Worm (Caenorhabditis elegans) whole organism, L4 larva: ENCODE data around the gene ZK675.4.

ENCODE experiments used
- D1046.2 ChIP-seq: fragments of 200-800 bp; sonication (Bioruptor generic); IDR thresholded peaks from 2 replicates; pipeline ENCODE4 v1.3.6; 2022; ENCODE audit warnings: missing genetic modification characterization, missing compliant biosample characterization
- F10B5.3 ChIP-seq: sonication (generic microtip); optimal IDR thresholded peaks from 2 replicates; lab custom pipeline; 2016; ENCODE audit warnings: mild to moderate bottlenecking, missing genetic modification characterization, missing compliant biosample characterization
- F26F4.8 ChIP-seq: fragments of 200-800 bp; sonication (Bioruptor generic); conservative IDR thresholded peaks from 2 replicates; pipeline ENCODE4 v1.3.6; 2022; ENCODE audit warnings: missing genetic modification characterization, missing compliant biosample characterization
- F49E8.2 ChIP-seq: sonication (generic microtip); optimal IDR thresholded peaks from 2 replicates; lab custom pipeline; 2016; ENCODE audit warnings: missing compliant biosample characterization, mild to moderate bottlenecking, missing genetic modification characterization, borderline replicate concordance
- T26A8.4 ChIP-seq: fragments of 200-800 bp; sonication (Bioruptor generic); IDR thresholded peaks from 2 replicates; pipeline ENCODE4 v1.3.6; 2022; ENCODE audit warnings: missing genetic modification characterization, missing compliant biosample characterization
- Y105C5A.15 ChIP-seq: fragments of 200-800 bp; sonication (Bioruptor generic); IDR thresholded peaks from 2 replicates; pipeline ENCODE4 v1.3.6; 2022; ENCODE audit warnings: missing genetic modification characterization, missing compliant biosample characterization
- Y48G9A.11 ChIP-seq: fragments of 200-800 bp; sonication (Bioruptor generic); IDR thresholded peaks from 2 replicates; pipeline ENCODE4 v1.3.6; 2022; ENCODE audit warnings: missing genetic modification reagents, missing genetic modification characterization, missing compliant biosample characterization
- Y5F2A.4 ChIP-seq: fragments of 200-800 bp; sonication (Bioruptor generic); optimal IDR thresholded peaks from 2 replicates; lab custom pipeline; 2018; ENCODE audit warnings: mild to moderate bottlenecking, missing genetic modification characterization, missing compliant biosample characterization
- Y75B8A.6 ChIP-seq: fragments of 200-800 bp; sonication (Bioruptor generic); IDR thresholded peaks from 2 replicates; pipeline ENCODE4 v1.3.6; 2022; ENCODE audit warnings: missing genetic modification reagents, missing genetic modification characterization, missing compliant biosample characterization
- aha-1 ChIP-seq: fragments of 150-350 bp; peaks from one replicate; lab custom pipeline; 2014; ENCODE audit warnings: missing biosample characterization, missing genetic modification characterization
- aly-2 ChIP-seq: sonication (generic microtip); optimal IDR thresholded peaks from 2 replicates; lab custom pipeline; 2018; ENCODE audit warnings: missing biosample characterization, missing genetic modification characterization
- arid-1 ChIP-seq: fragments of 200-800 bp; sonication (Bioruptor generic); conservative IDR thresholded peaks from 2 replicates; pipeline ENCODE4 v1.3.6; 2022; ENCODE audit warnings: missing genetic modification reagents, missing genetic modification characterization, missing compliant biosample characterization
- attf-4 ChIP-seq: sonication (generic microtip); optimal IDR thresholded peaks from 3 replicates; lab custom pipeline; 2017; ENCODE audit warnings: missing biosample characterization, missing genetic modification characterization
- ceh-20 ChIP-seq: fragments of 200-800 bp; sonication (Bioruptor generic); IDR thresholded peaks from 2 replicates; pipeline ENCODE4 v1.3.6; 2022; ENCODE audit warnings: missing genetic modification reagents, missing genetic modification characterization, missing compliant biosample characterization
- ceh-28 ChIP-seq: fragments of 150-350 bp; optimal IDR thresholded peaks from 2 replicates; lab custom pipeline; 2014; ENCODE audit warnings: missing biosample characterization, missing genetic modification reagents, missing genetic modification characterization
- ceh-32 ChIP-seq: sonication (generic microtip); optimal IDR thresholded peaks from 2 replicates; lab custom pipeline; 2016; ENCODE audit warnings: mild to moderate bottlenecking, missing genetic modification characterization, missing compliant biosample characterization; ENCODE audit not compliant: poor library complexity
- ceh-62 ChIP-seq: sonication (generic microtip); optimal IDR thresholded peaks from 2 replicates; lab custom pipeline; 2017; ENCODE audit warnings: missing biosample characterization, missing genetic modification characterization
- ces-1 ChIP-seq: fragments of 150-350 bp; sonication (generic microtip); optimal IDR thresholded peaks from 4 replicates; lab custom pipeline; 2014; ENCODE audit warnings: missing biosample characterization, missing genetic modification reagents, missing genetic modification characterization
- cey-2 ChIP-seq: sonication (generic microtip); optimal IDR thresholded peaks from 3 replicates; lab custom pipeline; 2017; ENCODE audit warnings: missing genetic modification characterization, mild to moderate bottlenecking, missing compliant biosample characterization, antibody characterized with exemption, borderline replicate concordance; ENCODE audit not compliant: insufficient read depth
- ctbp-1 ChIP-seq: fragments of 200-800 bp; sonication (Bioruptor generic); IDR thresholded peaks from 2 replicates; pipeline ENCODE4 v1.3.6; 2022; ENCODE audit warnings: missing genetic modification reagents, missing genetic modification characterization, missing compliant biosample characterization
- daf-16 ChIP-seq, 3 experiments: sonication (generic microtip); optimal IDR thresholded peaks; 2 replicates each; lab custom pipeline; 2016 to 2017; ENCODE audit warnings: missing genetic modification characterization in 3 of 3, missing genetic modification reagents in 3 of 3, mild to moderate bottlenecking in 2 of 3, missing compliant biosample characterization in 2 of 3, missing biosample characterization in 1 of 3, moderate library complexity in 1 of 3
- daf-8 ChIP-seq: fragments of 200-800 bp; sonication (Bioruptor generic); IDR thresholded peaks from 2 replicates; pipeline ENCODE4 v1.3.6; 2022; ENCODE audit warnings: missing genetic modification characterization, missing compliant biosample characterization
- dpl-1 ChIP-seq: fragments of 150-350 bp; optimal IDR thresholded peaks from 2 replicates; lab custom pipeline; 2014; ENCODE audit warnings: missing biosample characterization, missing genetic modification reagents, missing genetic modification characterization
- dve-1 ChIP-seq: sonication (generic microtip); optimal IDR thresholded peaks from 2 replicates; lab custom pipeline; 2017; ENCODE audit warnings: antibody characterized with exemption, mild to moderate bottlenecking, missing genetic modification characterization, missing compliant biosample characterization; ENCODE audit not compliant: insufficient read depth
- egl-27 ChIP-seq: sonication (generic microtip); optimal IDR thresholded peaks from 3 replicates; lab custom pipeline; 2017; ENCODE audit warnings: missing biosample characterization, missing genetic modification reagents, missing genetic modification characterization
- egl-43 ChIP-seq: fragments of 200-800 bp; sonication (Bioruptor generic); IDR thresholded peaks from 2 replicates; pipeline ENCODE4 v1.3.6; 2022; ENCODE audit warnings: missing genetic modification reagents, missing genetic modification characterization, missing compliant biosample characterization
- gei-8 ChIP-seq: fragments of 200-800 bp; sonication (Bioruptor generic); optimal IDR thresholded peaks from 2 replicates; lab custom pipeline; 2018; ENCODE audit warnings: mild to moderate bottlenecking, missing genetic modification characterization, missing compliant biosample characterization
- hif-1 ChIP-seq, 2 experiments: sonication (generic microtip); optimal IDR thresholded peaks; 2 replicates each; lab custom pipeline; 2016 to 2017; ENCODE audit warnings: missing compliant biosample characterization in 2 of 2, missing genetic modification characterization in 2 of 2, missing genetic modification reagents in 2 of 2, missing genotype in 2 of 2, mild to moderate bottlenecking in 1 of 2
- hlh-11 ChIP-seq: fragments of 200-800 bp; sonication (Bioruptor generic); optimal IDR thresholded peaks from 2 replicates; lab custom pipeline; 2018; ENCODE audit warnings: mild to moderate bottlenecking, missing genetic modification characterization, missing compliant biosample characterization
- hlh-30 ChIP-seq: sonication (generic microtip); optimal IDR thresholded peaks from 2 replicates; lab custom pipeline; 2017; ENCODE audit warnings: antibody characterized with exemption, mild to moderate bottlenecking, missing genetic modification characterization, missing compliant biosample characterization; ENCODE audit not compliant: insufficient read depth
- hmg-1.1 ChIP-seq: fragments of 200-800 bp; sonication (Bioruptor generic); IDR thresholded peaks from 2 replicates; pipeline ENCODE4 v1.3.6; 2022; ENCODE audit warnings: missing genetic modification reagents, missing genetic modification characterization, missing compliant biosample characterization
- lin-1 ChIP-seq: fragments of 200-800 bp; sonication (Bioruptor generic); IDR thresholded peaks from 2 replicates; pipeline ENCODE4 v1.3.6; 2022; ENCODE audit warnings: missing genetic modification reagents, missing genetic modification characterization, missing compliant biosample characterization
- madf-5 ChIP-seq, 2 experiments: fragments of 200-800 bp; sonication (Bioruptor generic); IDR thresholded peaks; 2 replicates each; pipeline ENCODE4 v1.3.6; 2022; ENCODE audit warnings: missing compliant biosample characterization in 2 of 2, missing genetic modification characterization in 2 of 2
- madf-9 ChIP-seq: fragments of 200-800 bp; sonication (Bioruptor generic); conservative IDR thresholded peaks from 2 replicates; pipeline ENCODE4 v1.3.6; 2022; ENCODE audit warnings: missing genetic modification reagents, missing genetic modification characterization, missing compliant biosample characterization
- mdt-29 ChIP-seq: fragments of 200-800 bp; sonication (Bioruptor generic); IDR thresholded peaks from 2 replicates; pipeline ENCODE4 v1.3.6; 2022; ENCODE audit warnings: missing genetic modification reagents, missing genetic modification characterization, missing compliant biosample characterization
- mes-2 ChIP-seq: sonication (generic microtip); optimal IDR thresholded peaks from 2 replicates; lab custom pipeline; 2016; ENCODE audit warnings: missing genotype, mild to moderate bottlenecking, missing genetic modification characterization, missing compliant biosample characterization; ENCODE audit not compliant: poor library complexity, severe bottlenecking
- mxl-3 ChIP-seq: fragments of 200-800 bp; sonication (Bioruptor generic); optimal IDR thresholded peaks from 2 replicates; lab custom pipeline; 2018; ENCODE audit warnings: mild to moderate bottlenecking, missing genetic modification characterization, missing compliant biosample characterization
- nhr-10 ChIP-seq: fragments of 150-350 bp; optimal IDR thresholded peaks from 2 replicates; lab custom pipeline; 2014; ENCODE audit warnings: missing biosample characterization, missing genetic modification characterization
- nhr-102 ChIP-seq: sonication (generic microtip); optimal IDR thresholded peaks from 2 replicates; lab custom pipeline; 2016; ENCODE audit warnings: mild to moderate bottlenecking, missing genetic modification characterization, moderate library complexity, missing compliant biosample characterization
- nhr-111 ChIP-seq: fragments of 200-800 bp; sonication (Bioruptor generic); optimal IDR thresholded peaks from 2 replicates; lab custom pipeline; 2018; ENCODE audit warnings: mild to moderate bottlenecking, missing genetic modification characterization, missing compliant biosample characterization
- nhr-237 ChIP-seq: sonication (generic microtip); optimal IDR thresholded peaks from 2 replicates; lab custom pipeline; 2017; ENCODE audit warnings: missing biosample characterization, missing genetic modification characterization
- nhr-28 ChIP-seq: fragments of 150-350 bp; optimal IDR thresholded peaks from 2 replicates; lab custom pipeline; 2014; ENCODE audit warnings: missing biosample characterization, missing genetic modification characterization
- nhr-42 ChIP-seq: fragments of 200-800 bp; sonication (Bioruptor generic); IDR thresholded peaks from 2 replicates; pipeline ENCODE4 v1.3.6; 2022; ENCODE audit warnings: missing genetic modification characterization, missing compliant biosample characterization
- pha-4 ChIP-seq, 2 experiments: fragments of 150-350 bp in 1 of 2; fragments of 200-800 bp in 1 of 2; sonication (Bioruptor generic) in 1 of 2; IDR thresholded peaks in 1 of 2; optimal IDR thresholded peaks in 1 of 2; 2 replicates each; pipeline versions ENCODE4 v1.3.6 to Lab custom; 2014 to 2022; ENCODE audit warnings: missing genetic modification characterization in 2 of 2, missing genetic modification reagents in 2 of 2, missing biosample characterization in 1 of 2, missing compliant biosample characterization in 1 of 2
- saeg-2 ChIP-seq: fragments of 200-800 bp; sonication (Bioruptor generic); IDR thresholded peaks from 2 replicates; pipeline ENCODE4 v1.3.6; 2022; ENCODE audit warnings: missing genetic modification reagents, missing genetic modification characterization, missing compliant biosample characterization
- sdz-12 ChIP-seq: fragments of 200-800 bp; sonication (Bioruptor generic); optimal IDR thresholded peaks from 2 replicates; lab custom pipeline; 2018; ENCODE audit warnings: mild to moderate bottlenecking, missing genetic modification characterization, missing compliant biosample characterization
- unc-130 ChIP-seq: sonication (generic microtip); optimal IDR thresholded peaks from 2 replicates; lab custom pipeline; 2016; ENCODE audit warnings: missing genetic modification reagents, missing genetic modification characterization, missing compliant biosample characterization
- unc-39 ChIP-seq: sonication (generic microtip); optimal IDR thresholded peaks from 2 replicates; lab custom pipeline; 2017; ENCODE audit warnings: missing biosample characterization, missing genetic modification characterization
- zip-11 ChIP-seq: fragments of 200-800 bp; sonication (Bioruptor generic); IDR thresholded peaks from 2 replicates; pipeline ENCODE4 v1.3.6; 2022; ENCODE audit warnings: missing genetic modification characterization, missing compliant biosample characterization
- ztf-7 ChIP-seq: fragments of 150-350 bp; optimal IDR thresholded peaks from 2 replicates; lab custom pipeline; 2014; ENCODE audit warnings: missing biosample characterization, missing genetic modification characterization

Gene ZK675.4

DNA sequence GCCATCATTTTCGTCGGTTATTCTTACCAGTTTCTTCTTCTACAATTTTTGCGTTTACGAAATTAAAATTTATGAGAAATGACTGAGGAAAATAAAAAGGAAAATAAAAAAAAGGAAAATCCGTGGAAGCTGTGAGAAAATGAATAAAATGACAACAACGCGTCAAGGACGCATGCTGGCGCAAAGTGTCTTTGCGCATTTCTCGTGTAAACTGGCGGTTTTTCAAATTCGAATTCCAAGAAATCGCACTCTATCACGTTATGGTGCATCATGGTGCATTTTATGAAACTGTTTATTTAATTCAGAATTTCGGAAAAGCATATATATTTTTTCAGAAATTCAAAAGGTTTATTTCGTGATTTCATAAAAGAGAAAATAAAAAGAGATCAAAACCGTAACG, 34.1 kb downstream of the ZK675.4 start, which contains the start of gene dbt-1 (continued):
- TF ChIP-seq F49E8.2 (tag; lab: Kevin White, UChicago) (no peak), Y105C5A.15 (GFP tag; lab: Robert Waterston, UW) (no peak), nhr-10 (tag; lab: Kevin White, UChicago) (no peak), attf-4 (tag; lab: Kevin White, UChicago) (no peak), mes-2 (no peak), hmg-1.1 (GFP tag; lab: Robert Waterston, UW) (peak; percentile 73), aly-2 (tag; lab: Kevin White, UChicago) (no peak), nhr-111 (GFP tag; lab: Kevin White, UChicago) (no peak), Y75B8A.6 (GFP tag; lab: Robert Waterston, UW) (no peak), ces-1 (GFP tag; lab: Kevin White, UChicago) (no peak), D1046.2 (GFP tag; lab: Robert Waterston, UW) (no peak), saeg-2 (GFP tag; lab: Robert Waterston, UW) (no peak), Y48G9A.11 (no peak), nhr-102 (tag; lab: Kevin White, UChicago) (peak; percentile 83), ceh-32 (tag; lab: Kevin White, UChicago) (no peak), hlh-11 (tag; lab: Kevin White, UChicago) (no peak), gei-8 (GFP tag; lab: Kevin White, UChicago) (no peak), mdt-29 (GFP tag; lab: Robert Waterston, UW) (no peak), nhr-237 (tag; lab: Kevin White, UChicago) (no peak), ctbp-1 (GFP tag; lab: Robert Waterston, UW) (peak; percentile 22; the same call in 1 of the 2 replicates), daf-8 (GFP tag; lab: Robert Waterston, UW) (no peak), arid-1 (no peak), ceh-20 (GFP tag; lab: Robert Waterston, UW) (no peak), mxl-3 (GFP tag; lab: Kevin White, UChicago) (no peak), nhr-42 (no peak), T26A8.4 (no peak; the same call in 1 of the 2 replicates), daf-16 (GFP tag; optimal IDR thresholded peaks at IDR 0.05; lab: Kevin White, UChicago) (peak in 1 of 2 experiments; percentile 13), daf-16 (tag; optimal IDR thresholded peaks at IDR 0.05; lab: Kevin White, UChicago) (peak; percentile 36), egl-27 (tag; lab: Kevin White, UChicago) (no peak), Y5F2A.4 (no peak), cey-2 (tag; lab: Kevin White, UChicago) (no peak), sdz-12 (GFP tag; lab: Kevin White, UChicago) (no peak), egl-43 (GFP tag; lab: Robert Waterston, UW) (no peak), unc-39 (no peak), dpl-1 (GFP tag; lab: Kevin White, UChicago) (peak; percentile 98), aha-1 (tag; lab: Kevin White, UChicago) (peak; percentile 89), zip-11 (no peak), ztf-7 (tag; lab: Kevin White, UChicago) (peak; percentile 49), madf-5 (GFP tag; IDR thresholded peaks at IDR 0.05; lab: Robert Waterston, UW) (no peak), hlh-30 (tag; lab: Kevin White, UChicago) (peak; percentile 53), dve-1 (tag; lab: Kevin White, UChicago) (peak; percentile 77), ceh-62 (no peak), unc-130 (GFP tag; lab: Kevin White, UChicago) (no peak), F26F4.8 (no peak), pha-4 (GFP tag; IDR thresholded peaks at IDR 0.05; lab: Robert Waterston, UW) (no peak), pha-4 (tag; optimal IDR thresholded peaks at IDR 0.05; lab: Kevin White, UChicago) (peak; percentile 4), ceh-28 (no peak), nhr-28 (tag; lab: Kevin White, UChicago) (peak; percentile 35), hif-1 (tag; optimal IDR thresholded peaks at IDR 0.05; lab: Kevin White, UChicago) (peak in 1 of 2 experiments; percentile 32), F10B5.3 (tag; lab: Kevin White, UChicago) (peak; percentile 76), lin-1 (GFP tag; lab: Robert Waterston, UW) (no peak), madf-9 (no peak)
